Fruit fly (Drosophila melanogaster) whole organism, prepupa: Measurements from ENCODE around the gene CG9855.
A peak's percentile ranks its signal among the peaks of the same experiment; 100 is the strongest.

Experiments
- Blimp-1 ChIP-seq: fragments of 200-800 bp; sonication (Bioruptor generic); optimal IDR thresholded peaks from 3 replicates; lab custom pipeline; 2017; ENCODE audit warnings: missing biosample characterization, missing genetic modification characterization, mild to moderate bottlenecking, moderate library complexity, missing genetic modification reagents
- CG10631 ChIP-seq: fragments of 200-800 bp; sonication (Bioruptor generic); optimal IDR thresholded peaks from 2 replicates; lab custom pipeline; 2016; ENCODE audit warnings: missing biosample characterization, missing genetic modification characterization
- CG10669 ChIP-seq: fragments of 200-800 bp; sonication (Bioruptor generic); optimal IDR thresholded peaks from 3 replicates; lab custom pipeline; 2018; ENCODE audit warnings: missing biosample characterization, mild to moderate bottlenecking, missing genetic modification characterization, moderate library complexity
- CG11294 ChIP-seq: fragments of 200-800 bp; sonication (Bioruptor generic); IDR thresholded peaks from 2 replicates; pipeline ENCODE4 v1.3.6; 2022; ENCODE audit warnings: missing biosample characterization, missing genetic modification characterization
- CG11902 ChIP-seq: fragments of 200-800 bp; sonication (Bioruptor generic); optimal IDR thresholded peaks from 3 replicates; lab custom pipeline; 2016; ENCODE audit warnings: missing biosample characterization, missing genetic modification characterization
- CG15336 ChIP-seq: fragments of 200-800 bp; sonication (Bioruptor generic); IDR thresholded peaks from 2 replicates; pipeline ENCODE4 v1.3.6; 2022; ENCODE audit warnings: missing biosample characterization, missing genetic modification characterization
- CG16779 ChIP-seq: fragments of 200-800 bp; sonication (Bioruptor generic); optimal IDR thresholded peaks from 3 replicates; lab custom pipeline; 2017; ENCODE audit warnings: missing biosample characterization, mild to moderate bottlenecking, missing genetic modification characterization
- CG3032 ChIP-seq: fragments of 200-800 bp; optimal IDR thresholded peaks from 2 replicates; lab custom pipeline; 2019; ENCODE audit warnings: missing biosample characterization, mild to moderate bottlenecking, missing genetic modification characterization, moderate library complexity
- CG31627 ChIP-seq: fragments of 200-800 bp; sonication (Bioruptor generic); optimal IDR thresholded peaks from 3 replicates; lab custom pipeline; 2016; ENCODE audit warnings: missing biosample characterization, missing genetic modification characterization
- CG32006 ChIP-seq: fragments of 200-800 bp; sonication (Bioruptor generic); optimal IDR thresholded peaks from 3 replicates; lab custom pipeline; 2017; ENCODE audit warnings: missing biosample characterization, mild to moderate bottlenecking, missing genetic modification characterization
- CG34406 ChIP-seq: fragments of 200-800 bp; sonication (Bioruptor generic); optimal IDR thresholded peaks from 3 replicates; lab custom pipeline; 2016; ENCODE audit warnings: missing biosample characterization, missing genetic modification characterization
- CG3919 ChIP-seq: fragments of 200-800 bp; sonication (Bioruptor generic); optimal IDR thresholded peaks from 3 replicates; lab custom pipeline; 2016; ENCODE audit warnings: missing biosample characterization, missing genetic modification characterization
- CG4318 ChIP-seq: fragments of 200-800 bp; sonication (Bioruptor generic); optimal IDR thresholded peaks from 3 replicates; lab custom pipeline; 2017; ENCODE audit warnings: missing biosample characterization, mild to moderate bottlenecking, missing genetic modification characterization
- CG6163 ChIP-seq: fragments of 200-800 bp; sonication (Bioruptor generic); IDR thresholded peaks from 3 replicates; pipeline ENCODE4 v1.3.6; 2022; ENCODE audit warnings: missing biosample characterization, missing genetic modification characterization
- CG6276 ChIP-seq: fragments of 200-800 bp; sonication (Bioruptor generic); optimal IDR thresholded peaks from 2 replicates; lab custom pipeline; 2017; ENCODE audit warnings: missing biosample characterization, mild to moderate bottlenecking, missing genetic modification characterization
- CG6792 ChIP-seq: fragments of 200-800 bp; sonication (Bioruptor generic); optimal IDR thresholded peaks from 3 replicates; lab custom pipeline; 2016; ENCODE audit warnings: missing biosample characterization, missing genetic modification characterization
- CG6808 ChIP-seq: fragments of 200-800 bp; sonication (Bioruptor generic); optimal IDR thresholded peaks from 3 replicates; lab custom pipeline; 2017; ENCODE audit warnings: missing biosample characterization, missing genetic modification characterization, mild to moderate bottlenecking, moderate library complexity, missing genetic modification reagents
- CG6854 ChIP-seq: fragments of 200-800 bp; sonication (Bioruptor generic); optimal IDR thresholded peaks from 2 replicates; lab custom pipeline; 2017; ENCODE audit warnings: missing biosample characterization, mild to moderate bottlenecking, missing genetic modification characterization
- CG7368 ChIP-seq: fragments of 200-800 bp; sonication (Bioruptor generic); optimal IDR thresholded peaks from 3 replicates; lab custom pipeline; 2016; ENCODE audit warnings: missing biosample characterization, missing genetic modification characterization
- CG8119 ChIP-seq: fragments of 200-800 bp; sonication (Bioruptor generic); IDR thresholded peaks from 3 replicates; pipeline ENCODE4 v1.3.6; 2022; ENCODE audit warnings: missing biosample characterization, missing genetic modification characterization
- CG8632 ChIP-seq: fragments of 200-800 bp; sonication (Bioruptor generic); optimal IDR thresholded peaks from 3 replicates; lab custom pipeline; 2016; ENCODE audit warnings: missing biosample characterization, missing genetic modification characterization
- CG9139 ChIP-seq: fragments of 200-800 bp; sonication (Bioruptor generic); optimal IDR thresholded peaks from 3 replicates; lab custom pipeline; 2017; ENCODE audit warnings: missing biosample characterization, mild to moderate bottlenecking, missing genetic modification characterization
- Eip75B ChIP-seq: fragments of 200-800 bp; sonication (Bioruptor generic); optimal IDR thresholded peaks from 3 replicates; lab custom pipeline; 2016; ENCODE audit warnings: missing biosample characterization, missing genetic modification characterization
- Eip78C ChIP-seq: fragments of 200-800 bp; sonication (Bioruptor generic); peaks from one replicate; lab custom pipeline; 2016; ENCODE audit warnings: missing biosample characterization, missing genetic modification characterization
- Eip93F ChIP-seq: fragments of 200-800 bp; sonication (Bioruptor generic); optimal IDR thresholded peaks from 2 replicates; lab custom pipeline; 2016; ENCODE audit warnings: missing biosample characterization, mild to moderate bottlenecking, missing genetic modification characterization
- Ets21C ChIP-seq: fragments of 200-800 bp; sonication (Bioruptor generic); optimal IDR thresholded peaks from 3 replicates; lab custom pipeline; 2016; ENCODE audit warnings: missing biosample characterization, missing genetic modification characterization
- Gug ChIP-seq: fragments of 200-800 bp; sonication (Bioruptor generic); IDR thresholded peaks from 2 replicates; pipeline ENCODE4 v1.3.6; 2022; ENCODE audit warnings: missing biosample characterization, missing genetic modification characterization
- Hr38 ChIP-seq: sonication (Bioruptor generic); optimal IDR thresholded peaks from 2 replicates; lab custom pipeline; 2016; ENCODE audit warnings: missing biosample characterization, missing genetic modification characterization
- Hr39 ChIP-seq: fragments of 200-800 bp; sonication (Bioruptor generic); optimal IDR thresholded peaks from 2 replicates; lab custom pipeline; 2016; ENCODE audit warnings: missing biosample characterization, missing genetic modification characterization
- Hr4 ChIP-seq: fragments of 200-800 bp; sonication (Bioruptor generic); optimal IDR thresholded peaks from 3 replicates; lab custom pipeline; 2016; ENCODE audit warnings: missing biosample characterization, missing genetic modification characterization
- Lpt ChIP-seq: fragments of 200-800 bp; sonication (Bioruptor generic); optimal IDR thresholded peaks from 3 replicates; lab custom pipeline; 2016; ENCODE audit warnings: missing biosample characterization, missing genetic modification characterization
- Met ChIP-seq: fragments of 200-800 bp; sonication (Bioruptor generic); optimal IDR thresholded peaks from 3 replicates; lab custom pipeline; 2016; ENCODE audit warnings: missing biosample characterization, missing genetic modification characterization
- OdsH ChIP-seq: fragments of 200-800 bp; sonication (Bioruptor generic); optimal IDR thresholded peaks from 3 replicates; lab custom pipeline; 2016; ENCODE audit warnings: missing biosample characterization, missing genetic modification characterization
- Smox ChIP-seq: fragments of 200-800 bp; sonication (Bioruptor generic); optimal IDR thresholded peaks from 3 replicates; lab custom pipeline; 2016; ENCODE audit warnings: missing biosample characterization, missing genetic modification characterization
- Sox14 ChIP-seq: fragments of 200-800 bp; sonication (Bioruptor generic); optimal IDR thresholded peaks from 3 replicates; lab custom pipeline; 2016; ENCODE audit warnings: missing biosample characterization, missing genetic modification characterization
- acj6 ChIP-seq: fragments of 200-800 bp; sonication (Bioruptor generic); optimal IDR thresholded peaks from 3 replicates; lab custom pipeline; 2016; ENCODE audit warnings: missing biosample characterization, missing genetic modification characterization
- cyc ChIP-seq: fragments of 200-800 bp; sonication (Bioruptor generic); optimal IDR thresholded peaks from 3 replicates; lab custom pipeline; 2016; ENCODE audit warnings: missing biosample characterization, missing genetic modification characterization
- dac ChIP-seq: fragments of 200-800 bp; sonication (Bioruptor generic); optimal IDR thresholded peaks from 2 replicates; lab custom pipeline; 2017; ENCODE audit warnings: missing biosample characterization, mild to moderate bottlenecking, missing genetic modification characterization
- dsx ChIP-seq: fragments of 200-800 bp; optimal IDR thresholded peaks from 3 replicates; lab custom pipeline; 2019; ENCODE audit warnings: missing biosample characterization, mild to moderate bottlenecking, missing genetic modification characterization, moderate library complexity; ENCODE audit not compliant: poor library complexity, severe bottlenecking
- eg ChIP-seq: fragments of 200-800 bp; sonication (Bioruptor generic); IDR thresholded peaks from 3 replicates; pipeline ENCODE4 v1.3.6; 2022; ENCODE audit warnings: missing biosample characterization, missing genetic modification characterization
- esn ChIP-seq: fragments of 200-800 bp; sonication (Bioruptor generic); optimal IDR thresholded peaks from 2 replicates; lab custom pipeline; 2016; ENCODE audit warnings: missing biosample characterization, mild to moderate bottlenecking, missing genetic modification characterization, moderate library complexity
- fd59A ChIP-seq: fragments of 200-800 bp; sonication (Bioruptor generic); optimal IDR thresholded peaks from 2 replicates; lab custom pipeline; 2017; ENCODE audit warnings: missing biosample characterization, mild to moderate bottlenecking, missing genetic modification characterization, missing genetic modification reagents
- fd85E ChIP-seq: fragments of 200-800 bp; sonication (Bioruptor generic); optimal IDR thresholded peaks from 3 replicates; lab custom pipeline; 2016; ENCODE audit warnings: missing biosample characterization, missing genetic modification characterization
- fkh ChIP-seq: fragments of 200-800 bp; sonication (Bioruptor generic); optimal IDR thresholded peaks from 3 replicates; lab custom pipeline; 2017; ENCODE audit warnings: missing biosample characterization, mild to moderate bottlenecking, missing genetic modification characterization, moderate library complexity
- lz ChIP-seq: fragments of 200-800 bp; sonication (Bioruptor generic); optimal IDR thresholded peaks from 3 replicates; lab custom pipeline; 2016; ENCODE audit warnings: missing biosample characterization, missing genetic modification characterization
- net ChIP-seq: fragments of 200-800 bp; sonication (Bioruptor generic); optimal IDR thresholded peaks from 3 replicates; lab custom pipeline; 2016; ENCODE audit warnings: missing biosample characterization, missing genetic modification characterization
- pdm3 ChIP-seq: fragments of 200-800 bp; sonication (Bioruptor generic); optimal IDR thresholded peaks from 3 replicates; lab custom pipeline; 2016; ENCODE audit warnings: missing biosample characterization, missing genetic modification characterization
- spab ChIP-seq: fragments of 200-800 bp; sonication (Bioruptor generic); optimal IDR thresholded peaks from 2 replicates; lab custom pipeline; 2017; ENCODE audit warnings: missing biosample characterization, mild to moderate bottlenecking, missing genetic modification characterization, missing genetic modification reagents
- ss ChIP-seq, 2 experiments: fragments of 200-800 bp; sonication (Bioruptor generic); optimal IDR thresholded peaks; 2 replicates in 1 of 2; 3 replicates in 1 of 2; lab custom pipeline; 2017 to 2018; ENCODE audit warnings: mild to moderate bottlenecking in 2 of 2, missing biosample characterization in 2 of 2, missing genetic modification characterization in 2 of 2, moderate library complexity in 1 of 2
- topi ChIP-seq: fragments of 200-800 bp; sonication (Bioruptor generic); optimal IDR thresholded peaks from 3 replicates; lab custom pipeline; 2016; ENCODE audit warnings: missing biosample characterization, missing genetic modification characterization
- vri ChIP-seq: fragments of 200-800 bp; sonication (Bioruptor generic); optimal IDR thresholded peaks from 3 replicates; lab custom pipeline; 2016; ENCODE audit warnings: missing biosample characterization, mild to moderate bottlenecking, missing genetic modification characterization

CG9855 gene

dm6 chr3R:4390133-4390532 lies 7.5 kb downstream of the CG9855 start, which contains the start of gene CG14646 (continued):
- no peak for TF ChIP-seq dsx (GFP tag; lab: Kevin White, UChicago)
- no peak for TF ChIP-seq CG6163 (GFP tag; lab: Robert Waterston, UW)
- TF ChIP-seq Eip78C = peak; percentile 37

- TF ChIP-seq fd85E (GFP tag; lab: Kevin White, UChicago) (no peak), eg (GFP tag; lab: Robert Waterston, UW) (no peak; the same call in 2 of the 3 replicates), Hr38 (no peak), lz (GFP tag; lab: Kevin White, UChicago) (peak; percentile 47), Sox14 (GFP tag; lab: Kevin White, UChicago) (no peak), CG3919 (GFP tag; lab: Kevin White, UChicago) (no peak), Blimp-1 (GFP tag; lab: Kevin White, UChicago) (no peak), Ets21C (GFP tag; lab: Kevin White, UChicago) (no peak), CG15336 (GFP tag; lab: Robert Waterston, UW) (no peak), CG16779 (tag; lab: Kevin White, UChicago) (no peak), CG32006 (no peak), Eip78C (peak; percentile 63), OdsH (GFP tag; lab: Kevin White, UChicago) (no peak), dac (GFP tag; lab: Kevin White, UChicago) (peak; percentile 22), esn (peak; percentile 13), CG3032 (tag; lab: Kevin White, UChicago) (peak; percentile 25), CG11294 (GFP tag; lab: Robert Waterston, UW) (no peak), CG8119 (no peak), CG8632 (GFP tag; lab: Kevin White, UChicago) (no peak), Met (GFP tag; lab: Kevin White, UChicago) (no peak), CG10631 (GFP tag; lab: Kevin White, UChicago) (no peak), vri (GFP tag; lab: Kevin White, UChicago) (no peak), Smox (GFP tag; lab: Kevin White, UChicago) (no peak), CG4318 (no peak), CG6808 (no peak), spab (no peak), CG7368 (GFP tag; lab: Kevin White, UChicago) (no peak), CG6792 (GFP tag; lab: Kevin White, UChicago) (no peak), CG6276 (GFP tag; lab: Kevin White, UChicago) (no peak), acj6 (GFP tag; lab: Kevin White, UChicago) (peak; percentile 25), ss (GFP tag; optimal IDR thresholded peaks at IDR 0.05; lab: Kevin White, UChicago) (no peak), CG10669 (GFP tag; lab: Kevin White, UChicago) (no peak), Eip93F (no peak), CG6163 (GFP tag; lab: Robert Waterston, UW) (peak; percentile 62), Eip75B (GFP tag; lab: Kevin White, UChicago) (no peak), CG34406 (GFP tag; lab: Kevin White, UChicago) (no peak), CG11902 (GFP tag; lab: Kevin White, UChicago) (no peak), CG6854 (GFP tag; lab: Kevin White, UChicago) (no peak), net (no peak), CG9139 (no peak), cyc (GFP tag; lab: Kevin White, UChicago) (no peak), Hr39 (GFP tag; lab: Kevin White, UChicago) (peak; percentile 7), CG31627 (peak; percentile 26), fd59A (GFP tag; lab: Kevin White, UChicago) (no peak), Lpt (GFP tag; lab: Kevin White, UChicago) (no peak), pdm3 (GFP tag; lab: Kevin White, UChicago) (no peak), Gug (GFP tag; lab: Robert Waterston, UW) (no peak), fkh (GFP tag; lab: Kevin White, UChicago) (no peak), Hr4 (GFP tag; lab: Kevin White, UChicago) (no peak), topi (GFP tag; lab: Kevin White, UChicago) (peak; percentile 10)
These were observed 10.2 kb downstream of the CG9855 start, which contains the start of gene tub for dm6 chr3R:4387490-4387889. Gene tub, plus strand, starts transcription at chr3R:4387742.
